Worm (Caenorhabditis elegans): ENCODE measurements around the gene Y41D4A.6.

DNA sequence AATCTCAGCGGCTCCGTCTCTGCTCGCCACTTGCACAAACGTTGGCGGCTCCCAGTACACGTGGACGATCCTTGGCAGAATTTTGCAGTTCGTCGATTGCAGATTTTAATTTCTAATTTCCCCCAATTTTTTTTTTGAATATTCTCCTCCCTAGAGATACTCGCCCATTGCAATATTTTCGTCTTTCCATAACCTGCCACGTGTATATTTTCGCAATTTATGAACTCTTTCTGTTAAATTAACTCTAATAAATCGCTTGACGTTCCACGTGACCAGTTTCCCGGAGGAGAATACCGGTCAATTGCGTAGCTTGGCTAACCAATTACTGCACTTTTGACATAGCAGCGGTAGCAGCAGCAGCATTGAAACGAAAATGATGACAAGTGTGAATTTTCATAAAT is 36.9 kb downstream of the Y41D4A.6 start:
- no peak for TF ChIP-seq ceh-82 (tag; optimal IDR thresholded peaks at IDR 0.05)
- TF ChIP-seq dpl-1 (GFP tag; optimal IDR thresholded peaks at IDR 0.05): no peak
- TF ChIP-seq nhr-237 (tag; optimal IDR thresholded peaks at IDR 0.05): no peak
- no peak for TF ChIP-seq nhr-10 (tag; optimal IDR thresholded peaks at IDR 0.05)
- TF ChIP-seq lsy-2 (tag; optimal IDR thresholded peaks at IDR 0.05): no peak
- no peak for TF ChIP-seq ceh-28 (tag; optimal IDR thresholded peaks at IDR 0.05)
- TF ChIP-seq nhr-77 (tag; optimal IDR thresholded peaks at IDR 0.05): no peak
- TF ChIP-seq lin-1 (GFP tag; IDR thresholded peaks at IDR 0.05): no peak
- no peak for TF ChIP-seq pqm-1 (tag; optimal IDR thresholded peaks at IDR 0.05)
